Worm (Caenorhabditis elegans) whole organism, L4/young adult: Measurements from ENCODE around the gene got-1.2.

Source experiments
- W03F9.2 ChIP-seq: fragments of 150-350 bp; optimal IDR thresholded peaks from 2 replicates; lab custom pipeline; 2014; ENCODE audit warnings: missing biosample characterization, missing genetic modification characterization
- dao-5 ChIP-seq: sonication (generic microtip); optimal IDR thresholded peaks from 2 replicates; lab custom pipeline; 2016; ENCODE audit warnings: missing genotype, missing genetic modification characterization, moderate library complexity, missing compliant biosample characterization
- him-1 ChIP-seq: sonication (generic microtip); optimal IDR thresholded peaks from 2 replicates; lab custom pipeline; 2016; ENCODE audit warnings: missing genotype, missing genetic modification reagents, missing genetic modification characterization, missing compliant biosample characterization

ce11 chrX:16786021-16786488 lies 6.9 kb downstream of the got-1.2 start, which contains the start of gene T01C8.2:
- TF ChIP-seq dao-5 (tag; lab: Kevin White, UChicago) = no peak
- no peak for TF ChIP-seq him-1
- TF ChIP-seq W03F9.2 (tag; lab: Kevin White, UChicago) = no peak
